Fruit fly (Drosophila melanogaster) whole organism, embryonic: ENCODE data around the gene Sfp33A2.

Source experiments
- B-H2 ChIP-seq: fragments of 200-800 bp; sonication (Bioruptor generic); optimal IDR thresholded peaks from 2 replicates; lab custom pipeline; 2018; ENCODE audit warnings: missing biosample characterization, mild to moderate bottlenecking, missing genetic modification characterization
- BEAF-32 ChIP-seq: fragments of 200-800 bp; sonication (Bioruptor generic); optimal IDR thresholded peaks from 3 replicates; lab custom pipeline; 2017; ENCODE audit warnings: missing biosample characterization, missing genetic modification characterization, mild to moderate bottlenecking, moderate library complexity, missing genetic modification reagents
- CG10274 ChIP-seq: fragments of 200-800 bp; sonication (Bioruptor generic); optimal IDR thresholded peaks from 3 replicates; lab custom pipeline; 2017; ENCODE audit warnings: missing biosample characterization, mild to moderate bottlenecking, missing genetic modification characterization
- CG11695 ChIP-seq: fragments of 200-800 bp; sonication (Bioruptor generic); IDR thresholded peaks from 3 replicates; pipeline ENCODE4 v1.3.6; 2022; ENCODE audit warnings: missing biosample characterization, missing genetic modification characterization
- CG12769 ChIP-seq: fragments of 200-800 bp; sonication (Bioruptor generic); optimal IDR thresholded peaks from 2 replicates; lab custom pipeline; 2019; ENCODE audit warnings: missing biosample characterization, mild to moderate bottlenecking, missing genetic modification characterization, moderate library complexity
- CG13296 ChIP-seq: fragments of 200-800 bp; sonication (Bioruptor generic); optimal IDR thresholded peaks from 3 replicates; lab custom pipeline; 2018; ENCODE audit warnings: missing biosample characterization, mild to moderate bottlenecking, missing genetic modification characterization
- CG14667 ChIP-seq: fragments of 200-800 bp; sonication (Bioruptor generic); IDR thresholded peaks from 2 replicates; pipeline ENCODE4 v1.3.6; 2022; ENCODE audit warnings: missing biosample characterization, missing genetic modification characterization
- CG14710 ChIP-seq: fragments of 200-800 bp; sonication (Bioruptor generic); optimal IDR thresholded peaks from 3 replicates; lab custom pipeline; 2019; ENCODE audit warnings: missing biosample characterization, mild to moderate bottlenecking, missing genetic modification characterization, moderate library complexity
- CG17186 ChIP-seq: fragments of 200-800 bp; sonication (Bioruptor generic); optimal IDR thresholded peaks from 3 replicates; lab custom pipeline; 2017; ENCODE audit warnings: missing biosample characterization, missing genetic modification reagents, missing genetic modification characterization
- CG17361 ChIP-seq: fragments of 200-800 bp; sonication (Bioruptor generic); IDR thresholded peaks from 3 replicates; pipeline ENCODE4 v1.3.6; 2022; ENCODE audit warnings: missing biosample characterization, missing genetic modification characterization
- CG18262 ChIP-seq: fragments of 200-800 bp; optimal IDR thresholded peaks from 3 replicates; lab custom pipeline; 2019; ENCODE audit warnings: missing biosample characterization, mild to moderate bottlenecking, missing genetic modification characterization, moderate library complexity
- CG1832 ChIP-seq: fragments of 200-800 bp; sonication (Bioruptor generic); optimal IDR thresholded peaks from 2 replicates; lab custom pipeline; 2017; ENCODE audit warnings: missing biosample characterization, mild to moderate bottlenecking, missing genetic modification characterization, inconsistent platforms
- CG30020 ChIP-seq: fragments of 200-800 bp; optimal IDR thresholded peaks from 2 replicates; lab custom pipeline; 2019; ENCODE audit warnings: missing biosample characterization, mild to moderate bottlenecking, missing genetic modification characterization, moderate library complexity
- CG30431 ChIP-seq: fragments of 200-800 bp; sonication (Bioruptor generic); optimal IDR thresholded peaks from 2 replicates; lab custom pipeline; 2017; ENCODE audit warnings: missing biosample characterization, missing genetic modification characterization
- CG3065 ChIP-seq: fragments of 200-800 bp; sonication (Bioruptor generic); optimal IDR thresholded peaks from 2 replicates; lab custom pipeline; 2016; ENCODE audit warnings: missing biosample characterization, missing genetic modification characterization
- CG32532 ChIP-seq: fragments of 200-800 bp; sonication (Bioruptor generic); IDR thresholded peaks from 2 replicates; pipeline ENCODE4 v1.3.6; 2022; ENCODE audit warnings: missing biosample characterization, missing genetic modification characterization
- CG4424 ChIP-seq: fragments of 200-800 bp; sonication (Bioruptor generic); optimal IDR thresholded peaks from 3 replicates; lab custom pipeline; 2016; ENCODE audit warnings: missing biosample characterization, missing genetic modification characterization
- CG4707 ChIP-seq: fragments of 200-800 bp; sonication (Bioruptor generic); optimal IDR thresholded peaks from 2 replicates; lab custom pipeline; 2018; ENCODE audit warnings: missing biosample characterization, mild to moderate bottlenecking, missing genetic modification characterization, moderate library complexity
- CG5953 ChIP-seq: fragments of 200-800 bp; sonication (Bioruptor generic); IDR thresholded peaks from 2 replicates; pipeline ENCODE4 v1.3.6; 2022; ENCODE audit warnings: missing biosample characterization, missing genetic modification characterization
- CG6175 ChIP-seq: fragments of 200-800 bp; sonication (Bioruptor generic); IDR thresholded peaks from 3 replicates; pipeline ENCODE4 v1.3.6; 2022; ENCODE audit warnings: missing biosample characterization, missing genetic modification characterization
- CG7963 ChIP-seq: fragments of 200-800 bp; sonication (Bioruptor generic); IDR thresholded peaks from 3 replicates; pipeline ENCODE4 v1.3.6; 2022; ENCODE audit warnings: missing biosample characterization, missing genetic modification characterization; ENCODE audit not compliant: partially characterized antibody
- CG9609 ChIP-seq: fragments of 200-800 bp; sonication (Bioruptor generic); optimal IDR thresholded peaks from 3 replicates; lab custom pipeline; 2016; ENCODE audit warnings: missing biosample characterization, missing genetic modification characterization
- Camta ChIP-seq: fragments of 200-800 bp; sonication (Bioruptor generic); optimal IDR thresholded peaks from 2 replicates; lab custom pipeline; 2016; ENCODE audit warnings: missing biosample characterization, missing genetic modification characterization
- D19A ChIP-seq: fragments of 200-800 bp; optimal IDR thresholded peaks from 3 replicates; lab custom pipeline; 2019; ENCODE audit warnings: missing biosample characterization, mild to moderate bottlenecking, missing genetic modification characterization, moderate library complexity
- Dad ChIP-seq: fragments of 200-800 bp; sonication (Bioruptor generic); optimal IDR thresholded peaks from 3 replicates; lab custom pipeline; 2016; ENCODE audit warnings: missing biosample characterization, missing genetic modification characterization
- Dip3 ChIP-seq: fragments of 200-800 bp; sonication (Bioruptor generic); optimal IDR thresholded peaks from 3 replicates; lab custom pipeline; 2016; ENCODE audit warnings: missing biosample characterization, missing genetic modification characterization
- Doc3 ChIP-seq: fragments of 200-800 bp; sonication (Bioruptor generic); IDR thresholded peaks from 3 replicates; pipeline ENCODE4 v1.3.6; 2022; ENCODE audit warnings: missing biosample characterization, missing genetic modification characterization; ENCODE audit not compliant: partially characterized antibody
- HLH4C ChIP-seq: fragments of 200-800 bp; sonication (Bioruptor generic); IDR thresholded peaks from 3 replicates; pipeline ENCODE4 v1.3.6; 2022; ENCODE audit warnings: missing biosample characterization, missing genetic modification characterization; ENCODE audit not compliant: partially characterized antibody
- HLHmδ ChIP-seq: fragments of 200-800 bp; sonication (Bioruptor generic); optimal IDR thresholded peaks from 2 replicates; lab custom pipeline; 2018; ENCODE audit warnings: missing biosample characterization, mild to moderate bottlenecking, missing genetic modification characterization, moderate library complexity
- Mad ChIP-seq: fragments of 200-800 bp; sonication (Bioruptor generic); optimal IDR thresholded peaks from 2 replicates; lab custom pipeline; 2016; ENCODE audit warnings: missing biosample characterization, missing genetic modification characterization
- Ravus ChIP-seq: fragments of 200-800 bp; sonication (Bioruptor generic); IDR thresholded peaks from 2 replicates; pipeline ENCODE4 v1.3.6; 2022; ENCODE audit warnings: missing biosample characterization, missing genetic modification characterization
- Sox100B ChIP-seq: fragments of 200-800 bp; sonication (Bioruptor generic); optimal IDR thresholded peaks from 3 replicates; lab custom pipeline; 2018; ENCODE audit warnings: missing biosample characterization, mild to moderate bottlenecking, missing genetic modification characterization
- Spps ChIP-seq: fragments of 200-800 bp; sonication (Bioruptor generic); optimal IDR thresholded peaks from 2 replicates; lab custom pipeline; 2018; ENCODE audit warnings: missing biosample characterization, mild to moderate bottlenecking, missing genetic modification characterization
- Sry-δ ChIP-seq: fragments of 200-800 bp; sonication (Bioruptor generic); optimal IDR thresholded peaks from 2 replicates; lab custom pipeline; 2016; ENCODE audit warnings: missing biosample characterization, missing genetic modification characterization
- ato ChIP-seq: fragments of 200-800 bp; sonication (Bioruptor generic); IDR thresholded peaks from 2 replicates; pipeline ENCODE4 v1.3.6; 2022; ENCODE audit warnings: missing biosample characterization, missing genetic modification characterization; ENCODE audit not compliant: partially characterized antibody
- br ChIP-seq: fragments of >200 bp; optimal IDR thresholded peaks from 2 replicates; lab custom pipeline; 2017
- cas ChIP-seq: fragments of 200-800 bp; sonication (Bioruptor generic); IDR thresholded peaks from 2 replicates; pipeline ENCODE4 v1.3.6; 2022; ENCODE audit warnings: missing biosample characterization, missing genetic modification characterization
- fd96Cb ChIP-seq: fragments of 200-800 bp; sonication (Bioruptor generic); optimal IDR thresholded peaks from 2 replicates; lab custom pipeline; 2018; ENCODE audit warnings: missing biosample characterization, mild to moderate bottlenecking, missing genetic modification characterization, moderate library complexity
- jigr1 ChIP-seq: fragments of 200-800 bp; sonication (Bioruptor generic); IDR thresholded peaks from 3 replicates; pipeline ENCODE4 v1.3.6; 2022; ENCODE audit warnings: missing biosample characterization, missing genetic modification characterization
- lola ChIP-seq, 3 experiments: fragments of >200 bp in 2 of 3; fragments of 200-800 bp in 1 of 3; sonication (Bioruptor generic) in 1 of 3; optimal IDR thresholded peaks; 2 replicates each; lab custom pipeline; 2017 to 2019; ENCODE audit warnings: missing biosample characterization in 3 of 3, missing genetic modification characterization in 3 of 3, mild to moderate bottlenecking in 1 of 3, moderate library complexity in 1 of 3
- onecut ChIP-seq: fragments of 200-800 bp; sonication (Bioruptor generic); IDR thresholded peaks from 2 replicates; pipeline ENCODE4 v1.3.6; 2022; ENCODE audit warnings: missing biosample characterization, missing genetic modification characterization
- org-1 ChIP-seq: fragments of 200-800 bp; sonication (Bioruptor generic); optimal IDR thresholded peaks from 2 replicates; lab custom pipeline; 2017; ENCODE audit warnings: missing biosample characterization, missing genetic modification characterization
- pfk ChIP-seq: fragments of 200-800 bp; sonication (Bioruptor generic); optimal IDR thresholded peaks from 2 replicates; lab custom pipeline; 2018; ENCODE audit warnings: missing biosample characterization, mild to moderate bottlenecking, missing genetic modification characterization, moderate library complexity
- run ChIP-seq: fragments of 200-800 bp; sonication (Bioruptor generic); optimal IDR thresholded peaks from 3 replicates; lab custom pipeline; 2018; ENCODE audit warnings: missing biosample characterization, mild to moderate bottlenecking, missing genetic modification characterization
- scrt ChIP-seq: fragments of 200-800 bp; sonication (Bioruptor generic); optimal IDR thresholded peaks from 2 replicates; lab custom pipeline; 2018; ENCODE audit warnings: missing biosample characterization, mild to moderate bottlenecking, missing genetic modification characterization, moderate library complexity
- sisA ChIP-seq: fragments of 200-800 bp; sonication (Bioruptor generic); IDR thresholded peaks from 2 replicates; pipeline ENCODE4 v1.3.6; 2022; ENCODE audit warnings: missing biosample characterization, missing genetic modification characterization
- tio ChIP-seq: fragments of 200-800 bp; sonication (Bioruptor generic); optimal IDR thresholded peaks from 2 replicates; lab custom pipeline; 2017; ENCODE audit warnings: missing biosample characterization, missing genetic modification characterization, inconsistent platforms
- usp ChIP-seq: fragments of >200 bp; optimal IDR thresholded peaks from 2 replicates; lab custom pipeline; 2017; ENCODE audit warnings: missing biosample characterization, missing genetic modification characterization
- vfl ChIP-seq: fragments of 200-800 bp; sonication (Bioruptor generic); optimal IDR thresholded peaks from 2 replicates; lab custom pipeline; 2016; ENCODE audit warnings: missing biosample characterization, missing genetic modification characterization

The Sfp33A2 gene

dm6 chr2L:11808702-11809583 is 28.6 kb upstream of the Sfp33A2 start, which contains the start of gene crol (continued):
- TF ChIP-seq HLH4C (GFP tag; lab: Robert Waterston, UW) (peak; percentile 80), CG12769 (tag; lab: Kevin White, UChicago) (peak; percentile 94), jigr1 (GFP tag; lab: Robert Waterston, UW) (no peak; the same call in 2 of the 3 replicates), CG9609 (GFP tag; lab: Kevin White, UChicago) (no peak), fd96Cb (tag; lab: Kevin White, UChicago) (no peak), B-H2 (no peak), BEAF-32 (GFP tag; lab: Kevin White, UChicago) (peak; percentile 88), CG17361 (peak; percentile 44; the same call in 1 of the 3 replicates), ato (GFP tag; lab: Robert Waterston, UW) (peak; percentile 74), onecut (GFP tag; lab: Robert Waterston, UW) (peak; percentile 28), CG7963 (GFP tag; lab: Robert Waterston, UW) (peak; percentile 74), org-1 (GFP tag; lab: Kevin White, UChicago) (no peak), Sry-δ (GFP tag; lab: Kevin White, UChicago) (peak; percentile 90), CG18262 (tag; lab: Kevin White, UChicago) (no peak), Ravus (GFP tag; lab: Robert Waterston, UW) (no peak), vfl (GFP tag; lab: Kevin White, UChicago) (no peak), cas (GFP tag; lab: Robert Waterston, UW) (peak; percentile 40; the same call in 1 of the 2 replicates), usp (no peak), pfk (GFP tag; lab: Kevin White, UChicago) (no peak), Dip3 (GFP tag; lab: Kevin White, UChicago) (no peak), Dad (GFP tag; lab: Kevin White, UChicago) (peak; percentile 15), CG10274 (GFP tag; lab: Kevin White, UChicago) (no peak), HLHmδ (GFP tag; lab: Kevin White, UChicago) (no peak), CG30020 (peak; percentile 52), br (lab: Kevin White, UChicago) (no peak), CG32532 (peak; percentile 54), D19A (tag; lab: Kevin White, UChicago) (no peak), Sox100B (GFP tag; lab: Kevin White, UChicago) (no peak), CG4424 (GFP tag; lab: Kevin White, UChicago) (no peak), Spps (tag; lab: Kevin White, UChicago) (no peak), CG11695 (GFP tag; lab: Robert Waterston, UW) (no peak), CG14710 (tag; lab: Kevin White, UChicago) (peak; percentile 57), CG14667 (GFP tag; lab: Robert Waterston, UW) (no peak), tio (GFP tag; lab: Kevin White, UChicago) (no peak), CG3065 (no peak), Camta (no peak), Doc3 (GFP tag; lab: Robert Waterston, UW) (peak; percentile 76), Mad (GFP tag; lab: Kevin White, UChicago) (no peak), CG6175 (peak; percentile 91), sisA (GFP tag; lab: Robert Waterston, UW) (no peak), CG30431 (no peak), scrt (GFP tag; lab: Kevin White, UChicago) (no peak), run (no peak), CG5953 (no peak), CG1832 (peak; percentile 11), CG4707 (GFP tag; lab: Kevin White, UChicago) (no peak), lola (GFP tag; optimal IDR thresholded peaks at IDR 0.05; lab: Kevin White, UChicago) (peak in 1 of 3 experiments; percentile 13), CG13296 (GFP tag; lab: Kevin White, UChicago) (no peak), CG17186 (no peak)
